Worm (Caenorhabditis elegans) whole organism, L1 larva: ENCODE results near the gene mdl-1.

Experiments used
- C16A3.4 ChIP-seq: fragments of 150-350 bp; optimal IDR thresholded peaks from 2 replicates; lab custom pipeline; 2014; ENCODE audit warnings: missing biosample characterization, missing genetic modification characterization
- F16B12.6 ChIP-seq: fragments of 150-350 bp; optimal IDR thresholded peaks from 2 replicates; lab custom pipeline; 2014; ENCODE audit warnings: missing biosample characterization, missing genetic modification characterization
- blmp-1 ChIP-seq: fragments of 150-350 bp; optimal IDR thresholded peaks from 2 replicates; lab custom pipeline; 2014; ENCODE audit warnings: missing biosample characterization, missing genetic modification characterization
- ceh-8 ChIP-seq: fragments of 200-800 bp; sonication (Bioruptor generic); optimal IDR thresholded peaks from 2 replicates; lab custom pipeline; 2018; ENCODE audit warnings: mild to moderate bottlenecking, missing genetic modification characterization, moderate library complexity, missing compliant biosample characterization
- ceh-88 ChIP-seq: fragments of 200-800 bp; sonication (Bioruptor generic); IDR thresholded peaks from 2 replicates; pipeline ENCODE4 v1.3.6; 2022; ENCODE audit warnings: missing genetic modification characterization, missing compliant biosample characterization
- ceh-90 ChIP-seq: sonication (generic microtip); optimal IDR thresholded peaks from 2 replicates; lab custom pipeline; 2016; ENCODE audit warnings: missing genetic modification characterization, missing compliant biosample characterization
- dsc-1 ChIP-seq: sonication (generic microtip); optimal IDR thresholded peaks from 2 replicates; lab custom pipeline; 2016; ENCODE audit warnings: mild to moderate bottlenecking, missing genetic modification characterization, missing compliant biosample characterization
- efl-1 ChIP-seq, 4 experiments: fragments of 150-350 bp; optimal IDR thresholded peaks in 3 of 4; peaks in 1 of 4; 1 replicate in 1 of 4; 2 replicates in 3 of 4; lab custom pipeline; 2014; ENCODE audit warnings: missing biosample characterization in 2 of 4, missing genetic modification characterization in 2 of 4, missing genetic modification reagents in 2 of 4
- efl-3 ChIP-seq: fragments of 200-800 bp; sonication (Bioruptor generic); optimal IDR thresholded peaks from 2 replicates; lab custom pipeline; 2018; ENCODE audit warnings: mild to moderate bottlenecking, missing genetic modification characterization, missing compliant biosample characterization
- egl-13 ChIP-seq: sonication (generic microtip); optimal IDR thresholded peaks from 2 replicates; lab custom pipeline; 2016; ENCODE audit warnings: missing genotype, missing genetic modification reagents, missing genetic modification characterization, missing compliant biosample characterization
- elt-2 ChIP-seq: sonication (generic microtip); optimal IDR thresholded peaks from 2 replicates; lab custom pipeline; 2016; ENCODE audit warnings: missing genetic modification characterization, mild to moderate bottlenecking, inconsistent platforms, missing compliant biosample characterization, missing genetic modification reagents
- elt-3 ChIP-seq, 6 experiments: fragments of 150-350 bp in 1 of 6; sonication (generic microtip); optimal IDR thresholded peaks; 2 replicates each; lab custom pipeline; 2017 to 2018; ENCODE audit warnings: missing biosample characterization in 6 of 6, missing genetic modification characterization in 6 of 6, inconsistent platforms in 1 of 6
- ets-5 ChIP-seq: fragments of 200-800 bp; sonication (Bioruptor generic); IDR thresholded peaks from 2 replicates; pipeline ENCODE4 v1.3.6; 2022; ENCODE audit warnings: missing genetic modification characterization, missing compliant biosample characterization
- fkh-4 ChIP-seq: sonication (generic microtip); optimal IDR thresholded peaks from 2 replicates; lab custom pipeline; 2016; ENCODE audit warnings: missing compliant biosample characterization, missing genetic modification characterization, borderline replicate concordance
- fkh-8 ChIP-seq: sonication (generic microtip); optimal IDR thresholded peaks from 2 replicates; lab custom pipeline; 2016; ENCODE audit warnings: mild to moderate bottlenecking, missing genetic modification characterization, missing compliant biosample characterization
- fos-1 ChIP-seq: fragments of 150-350 bp; optimal IDR thresholded peaks from 2 replicates; lab custom pipeline; 2014; ENCODE audit warnings: missing biosample characterization, missing genetic modification characterization
- hlh-4 ChIP-seq: sonication (generic microtip); optimal IDR thresholded peaks from 2 replicates; lab custom pipeline; 2016; ENCODE audit warnings: mild to moderate bottlenecking, missing genetic modification characterization, missing compliant biosample characterization
- irx-1 ChIP-seq: sonication (generic microtip); optimal IDR thresholded peaks from 2 replicates; lab custom pipeline; 2016; ENCODE audit warnings: missing genetic modification characterization, missing compliant biosample characterization
- lin-13 ChIP-seq: fragments of 150-350 bp; optimal IDR thresholded peaks from 2 replicates; lab custom pipeline; 2014; ENCODE audit warnings: missing biosample characterization, missing genetic modification reagents, missing genetic modification characterization
- lin-14 ChIP-seq: fragments of 200-800 bp; sonication (Bioruptor generic); optimal IDR thresholded peaks from 2 replicates; lab custom pipeline; 2018; ENCODE audit warnings: mild to moderate bottlenecking, missing genetic modification characterization, moderate library complexity, missing compliant biosample characterization
- lin-15B ChIP-seq: fragments of 150-350 bp; sonication (generic microtip); optimal IDR thresholded peaks from 3 replicates; lab custom pipeline; 2014; ENCODE audit warnings: missing biosample characterization, missing genetic modification characterization
- lin-35 ChIP-seq, 2 experiments: fragments of 150-350 bp; optimal IDR thresholded peaks; 2 replicates each; lab custom pipeline; 2014; ENCODE audit warnings: missing biosample characterization in 2 of 2, missing genetic modification characterization in 2 of 2, missing genetic modification reagents in 2 of 2
- lir-3 ChIP-seq: sonication (generic microtip); optimal IDR thresholded peaks from 2 replicates; lab custom pipeline; 2016; ENCODE audit warnings: mild to moderate bottlenecking, missing genetic modification characterization, moderate library complexity, missing compliant biosample characterization; ENCODE audit not compliant: poor library complexity
- lsy-2 ChIP-seq, 2 experiments: fragments of 150-350 bp; optimal IDR thresholded peaks; 2 replicates each; lab custom pipeline; 2014; ENCODE audit warnings: missing biosample characterization in 2 of 2, missing genetic modification characterization in 2 of 2
- mef-2 ChIP-seq: fragments of 150-350 bp; optimal IDR thresholded peaks from 2 replicates; lab custom pipeline; 2014; ENCODE audit warnings: missing biosample characterization, missing genetic modification characterization
- nhr-12 ChIP-seq: sonication (generic microtip); optimal IDR thresholded peaks from 2 replicates; lab custom pipeline; 2017; ENCODE audit warnings: missing biosample characterization, missing genetic modification characterization
- nhr-19 ChIP-seq: fragments of 200-800 bp; sonication (Bioruptor generic); conservative IDR thresholded peaks from 2 replicates; pipeline ENCODE4 v1.3.6; 2022; ENCODE audit warnings: missing genetic modification characterization, missing compliant biosample characterization
- nhr-20 ChIP-seq: sonication (generic microtip); optimal IDR thresholded peaks from 2 replicates; lab custom pipeline; 2016; ENCODE audit warnings: mild to moderate bottlenecking, missing genetic modification characterization, missing compliant biosample characterization
- nhr-85 ChIP-seq: sonication (generic microtip); peaks from one replicate; lab custom pipeline; 2016; ENCODE audit warnings: missing genetic modification characterization, inconsistent platforms, missing compliant biosample characterization
- nhr-90 ChIP-seq: sonication (generic microtip); optimal IDR thresholded peaks from 2 replicates; lab custom pipeline; 2016; ENCODE audit warnings: mild to moderate bottlenecking, missing genetic modification characterization, missing compliant biosample characterization; ENCODE audit not compliant: poor library complexity
- pqm-1 ChIP-seq: sonication (generic microtip); optimal IDR thresholded peaks from 3 replicates; lab custom pipeline; 2017; ENCODE audit warnings: missing biosample characterization, missing genetic modification characterization
- skn-1 ChIP-seq: fragments of 150-350 bp; optimal IDR thresholded peaks from 2 replicates; lab custom pipeline; 2014; ENCODE audit warnings: missing biosample characterization, missing genetic modification characterization
- snpc-4 ChIP-seq: fragments of 150-350 bp; optimal IDR thresholded peaks from 2 replicates; lab custom pipeline; 2014; ENCODE audit warnings: missing biosample characterization, missing genetic modification characterization
- sox-4 ChIP-seq: sonication (generic microtip); optimal IDR thresholded peaks from 2 replicates; lab custom pipeline; 2016; ENCODE audit warnings: missing genetic modification characterization, missing compliant biosample characterization
- sptf-1 ChIP-seq: fragments of 150-350 bp; optimal IDR thresholded peaks from 2 replicates; lab custom pipeline; 2014; ENCODE audit warnings: missing biosample characterization, missing genetic modification characterization
- tbx-2 ChIP-seq: sonication (generic microtip); optimal IDR thresholded peaks from 2 replicates; lab custom pipeline; 2016; ENCODE audit warnings: missing genetic modification characterization, missing compliant biosample characterization
- tlp-1 ChIP-seq: fragments of 150-350 bp; optimal IDR thresholded peaks from 2 replicates; lab custom pipeline; 2014; ENCODE audit warnings: missing biosample characterization, missing genetic modification characterization
- unc-130 ChIP-seq: fragments of 150-350 bp; optimal IDR thresholded peaks from 2 replicates; lab custom pipeline; 2017; ENCODE audit warnings: missing biosample characterization, missing genetic modification characterization, inconsistent platforms
- unc-30 ChIP-seq: sonication (generic microtip); optimal IDR thresholded peaks from 2 replicates; lab custom pipeline; 2017; ENCODE audit warnings: missing biosample characterization, missing genetic modification characterization
- unc-86 ChIP-seq: sonication (generic microtip); optimal IDR thresholded peaks from 2 replicates; lab custom pipeline; 2016; ENCODE audit warnings: missing genetic modification characterization, missing compliant biosample characterization
- xbp-1 ChIP-seq: sonication (generic microtip); optimal IDR thresholded peaks from 2 replicates; lab custom pipeline; 2016; ENCODE audit warnings: missing genetic modification characterization, missing compliant biosample characterization
- zag-1 ChIP-seq: fragments of 150-350 bp; optimal IDR thresholded peaks from 2 replicates; lab custom pipeline; 2014; ENCODE audit warnings: missing biosample characterization, missing genetic modification characterization
- zip-4 ChIP-seq: fragments of 200-800 bp; sonication (Bioruptor generic); optimal IDR thresholded peaks from 2 replicates; lab custom pipeline; 2018; ENCODE audit warnings: mild to moderate bottlenecking, missing genetic modification characterization, moderate library complexity, missing compliant biosample characterization

mdl-1 gene

ce11 chrX:6743853-6744346 is 1.7 kb downstream of the mdl-1 start (continued):
- TF ChIP-seq hlh-4 (tag; lab: Kevin White, UChicago): no peak
- peak; percentile 69 for TF ChIP-seq sox-4 (tag; lab: Kevin White, UChicago)
- TF ChIP-seq fkh-4 (tag; lab: Kevin White, UChicago): no peak
- TF ChIP-seq nhr-12 (tag; lab: Kevin White, UChicago): no peak
- peak; percentile 77 for TF ChIP-seq zip-4
- TF ChIP-seq ceh-88: peak; percentile 87
- TF ChIP-seq tlp-1 (tag; lab: Kevin White, UChicago): peak; percentile 86
- peak; percentile 93 for TF ChIP-seq unc-130 (tag; lab: Kevin White, UChicago)
- TF ChIP-seq ets-5 (GFP tag; lab: Robert Waterston, UW): no peak
- peak; percentile 94 for TF ChIP-seq tbx-2 (tag; lab: Kevin White, UChicago)
- TF ChIP-seq ceh-90: no peak
- TF ChIP-seq elt-3 (tag; optimal IDR thresholded peaks at IDR 0.05; lab: Kevin White, UChicago): peak; percentile 48 to 99 (median 92)
- TF ChIP-seq unc-30 (tag; lab: Kevin White, UChicago): no peak
- TF ChIP-seq lin-13 (GFP tag; lab: Kevin White, UChicago): peak; percentile 91
- TF ChIP-seq fkh-8 (tag; lab: Kevin White, UChicago): peak; percentile 40
- TF ChIP-seq F16B12.6 (tag; lab: Kevin White, UChicago): no peak
- peak; percentile 63 to 65 for TF ChIP-seq efl-1 (optimal IDR thresholded peaks at IDR 0.05; lab: Kevin White, UChicago)
- peak; percentile 10 to 97 for TF ChIP-seq efl-1 (GFP tag; optimal IDR thresholded peaks at IDR 0.05 in 1 of 2; lab: Kevin White, UChicago)
- peak; percentile 84 to 85 for TF ChIP-seq lsy-2 (tag; optimal IDR thresholded peaks at IDR 0.05; lab: Kevin White, UChicago)
- TF ChIP-seq zag-1: no peak
- TF ChIP-seq irx-1 (tag; lab: Kevin White, UChicago): peak; percentile 91
- TF ChIP-seq nhr-19 (GFP tag; lab: Robert Waterston, UW): peak; percentile 97
- TF ChIP-seq xbp-1: peak; percentile 90
- peak; percentile 86 for TF ChIP-seq lir-3
- TF ChIP-seq mef-2 (tag; lab: Kevin White, UChicago): peak; percentile 9
- peak; percentile 92 for TF ChIP-seq blmp-1 (tag; lab: Kevin White, UChicago)
- peak; percentile 44 for TF ChIP-seq skn-1 (tag; lab: Kevin White, UChicago)
- no peak for TF ChIP-seq lin-15B (tag; lab: Kevin White, UChicago)
- TF ChIP-seq snpc-4: peak; percentile 42
- peak; percentile 89 for TF ChIP-seq efl-3 (GFP tag; lab: Kevin White, UChicago)
- TF ChIP-seq lin-35 (GFP tag; optimal IDR thresholded peaks at IDR 0.05; lab: Kevin White, UChicago): peak; percentile 41 to 88
- TF ChIP-seq nhr-85: peak; percentile 100
- peak; percentile 49 for TF ChIP-seq fos-1 (tag; lab: Kevin White, UChicago)
- TF ChIP-seq, all 84 proteins: peak for 60

- TF ChIP-seq elt-2 (peak; percentile 62), elt-3 (tag; optimal IDR thresholded peaks at IDR 0.05; lab: Kevin White, UChicago) (peak in 5 of 6 experiments; percentile 64 to 94 (median 75)), lin-14 (no peak), blmp-1 (tag; lab: Kevin White, UChicago) (peak; percentile 61), xbp-1 (no peak), nhr-20 (peak; percentile 6), efl-1 (optimal IDR thresholded peaks at IDR 0.05; lab: Kevin White, UChicago) (no peak), efl-1 (GFP tag; optimal IDR thresholded peaks at IDR 0.05 in 1 of 2; lab: Kevin White, UChicago) (peak in 1 of 2 experiments; percentile 6), ceh-8 (GFP tag; lab: Kevin White, UChicago) (no peak), egl-13 (tag; lab: Kevin White, UChicago) (no peak), fkh-8 (tag; lab: Kevin White, UChicago) (no peak), C16A3.4 (tag; lab: Kevin White, UChicago) (peak; percentile 36), unc-86 (tag; lab: Kevin White, UChicago) (no peak), nhr-90 (tag; lab: Kevin White, UChicago) (peak; percentile 37), lin-35 (GFP tag; optimal IDR thresholded peaks at IDR 0.05; lab: Kevin White, UChicago) (peak in 1 of 2 experiments; percentile 56), tlp-1 (tag; lab: Kevin White, UChicago) (peak; percentile 39), sptf-1 (tag; lab: Kevin White, UChicago) (no peak), dsc-1 (tag; lab: Kevin White, UChicago) (no peak), pqm-1 (tag; lab: Kevin White, UChicago) (peak; percentile 24)
Measured at ce11 chrX:6744537-6744936, 2.4 kb downstream of the mdl-1 start.
